Worm (Caenorhabditis elegans): ENCODE measurements around the gene pho-4.

- TF ChIP-seq che-1 (tag; optimal IDR thresholded peaks at IDR 0.05) (no peak), npax-4 (tag; optimal IDR thresholded peaks at IDR 0.05) (no peak), pha-4 (tag; optimal IDR thresholded peaks at IDR 0.05) (no peak), ceh-9 (tag; optimal IDR thresholded peaks at IDR 0.05) (no peak), unc-42 (tag; optimal IDR thresholded peaks at IDR 0.05) (no peak)
Measured at ce11 chrII:5264650-5265049, 26.4 kb upstream of the pho-4 start.

Measured in whole organism, late embryonic.